Fruit fly (Drosophila melanogaster) ovary, adult (tissue): ENCODE data around the gene CG11598.

Experiments used
- CG17801 ChIP-seq: fragments of 200-800 bp; optimal IDR thresholded peaks from 2 replicates; lab custom pipeline; 2019; ENCODE audit warnings: missing biosample characterization, mild to moderate bottlenecking, missing genetic modification characterization, moderate library complexity; ENCODE audit not compliant: partially characterized antibody

Gene CG11598

DNA sequence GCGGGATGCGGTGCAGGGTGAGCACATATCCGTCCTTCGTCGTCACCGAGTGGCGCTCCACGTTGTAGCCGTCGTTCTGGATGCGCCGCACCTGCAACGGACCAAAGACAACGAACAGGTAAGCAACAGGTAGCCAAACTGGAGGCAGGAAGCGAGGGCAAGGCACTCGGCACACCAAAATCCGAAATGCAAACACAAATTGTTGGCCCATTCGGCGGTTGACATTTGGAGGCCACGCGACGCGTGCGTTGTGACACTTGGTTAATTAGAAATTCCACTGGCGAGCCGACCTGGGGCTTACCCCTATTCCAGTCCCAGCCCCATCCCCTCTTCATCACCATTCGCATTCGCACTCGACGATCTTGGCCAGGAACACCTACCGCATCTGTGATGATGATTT, 6.9 kb downstream of the CG11598 start:
- no peak for TF ChIP-seq CG17801 (GFP tag; lab: Kevin White, UChicago)

DNA sequence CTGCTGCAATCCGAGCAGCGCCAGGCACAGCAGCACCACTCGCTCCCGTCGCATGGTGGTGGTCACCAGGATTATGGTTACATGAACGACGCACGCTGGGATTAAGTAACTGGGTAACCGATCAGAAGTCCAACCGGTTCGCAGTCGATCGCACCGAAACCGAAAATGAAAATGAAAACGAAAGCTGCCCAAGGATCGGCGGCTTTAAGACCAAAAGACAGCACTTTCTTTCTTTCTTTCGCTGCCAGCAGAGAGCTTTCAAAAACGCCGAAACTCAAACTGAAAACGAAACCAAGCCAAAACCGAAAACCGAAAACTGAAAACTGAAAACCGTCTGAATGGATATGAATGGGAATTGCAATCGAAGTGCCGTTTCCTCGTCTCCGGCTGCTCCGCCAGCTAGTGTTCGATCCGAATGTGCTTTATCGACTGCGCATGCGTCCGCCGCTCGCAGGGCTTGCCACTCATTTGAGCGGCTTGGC, 7.4 kb downstream of the CG11598 start, which contains the start of gene CG6753:
CG6753 (minus strand) TSS at position 432 of the 482 bp plus-strand sequence.
- TF ChIP-seq CG17801 (GFP tag; lab: Kevin White, UChicago), result no peak

DNA sequence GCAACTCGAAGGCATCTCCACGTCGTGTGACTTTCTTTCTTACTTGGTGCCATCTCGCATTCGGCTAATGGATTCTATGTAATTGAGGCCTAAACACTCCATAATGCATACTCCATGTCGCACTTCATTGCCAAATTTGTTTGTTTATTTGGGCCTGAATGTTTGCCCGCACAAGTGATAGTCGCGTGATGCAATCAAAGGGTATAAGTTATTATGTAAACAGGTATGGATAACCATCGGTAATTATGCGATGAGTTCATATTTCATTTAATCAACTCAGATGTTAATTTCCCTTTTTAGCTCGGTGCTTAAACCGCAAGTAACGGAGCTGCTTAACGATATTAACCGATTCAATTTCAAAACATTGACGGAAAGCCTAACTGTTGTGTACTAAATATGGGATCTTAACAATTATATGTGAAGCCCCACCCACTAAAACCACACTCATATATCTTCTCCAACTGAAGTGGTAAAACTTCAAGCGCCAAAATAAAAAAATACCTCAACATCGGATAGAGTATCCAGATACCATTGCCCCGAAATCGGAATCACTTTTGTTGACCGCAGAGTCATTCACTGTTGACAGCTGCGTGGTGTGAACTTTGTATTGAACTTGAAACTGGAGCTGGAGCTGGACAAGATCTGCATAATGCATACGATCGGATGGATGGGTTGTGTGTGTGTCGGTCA, 10.0 kb downstream of the CG11598 start:
- TF ChIP-seq CG17801 (GFP tag; lab: Kevin White, UChicago), result no peak

- no peak for TF ChIP-seq CG17801 (GFP tag; lab: Kevin White, UChicago)
Observed at dm6 chr3R:12645771-12646317, 11.1 kb downstream of the CG11598 start.

- no peak for TF ChIP-seq CG17801 (GFP tag; lab: Kevin White, UChicago)
Observed at dm6 chr3R:12646926-12647325, 12.2 kb downstream of the CG11598 start.

dm6 chr3R:12647348-12647747, 12.6 kb downstream of the CG11598 start:
- TF ChIP-seq CG17801 (GFP tag; lab: Kevin White, UChicago), result no peak

- no peak for TF ChIP-seq CG17801 (GFP tag; lab: Kevin White, UChicago)
Observed at dm6 chr3R:12647954-12648353, 13.2 kb downstream of the CG11598 start, which contains the start of gene Dtg. TSS of gene Dtg (plus strand) at chr3R:12648058.

DNA sequence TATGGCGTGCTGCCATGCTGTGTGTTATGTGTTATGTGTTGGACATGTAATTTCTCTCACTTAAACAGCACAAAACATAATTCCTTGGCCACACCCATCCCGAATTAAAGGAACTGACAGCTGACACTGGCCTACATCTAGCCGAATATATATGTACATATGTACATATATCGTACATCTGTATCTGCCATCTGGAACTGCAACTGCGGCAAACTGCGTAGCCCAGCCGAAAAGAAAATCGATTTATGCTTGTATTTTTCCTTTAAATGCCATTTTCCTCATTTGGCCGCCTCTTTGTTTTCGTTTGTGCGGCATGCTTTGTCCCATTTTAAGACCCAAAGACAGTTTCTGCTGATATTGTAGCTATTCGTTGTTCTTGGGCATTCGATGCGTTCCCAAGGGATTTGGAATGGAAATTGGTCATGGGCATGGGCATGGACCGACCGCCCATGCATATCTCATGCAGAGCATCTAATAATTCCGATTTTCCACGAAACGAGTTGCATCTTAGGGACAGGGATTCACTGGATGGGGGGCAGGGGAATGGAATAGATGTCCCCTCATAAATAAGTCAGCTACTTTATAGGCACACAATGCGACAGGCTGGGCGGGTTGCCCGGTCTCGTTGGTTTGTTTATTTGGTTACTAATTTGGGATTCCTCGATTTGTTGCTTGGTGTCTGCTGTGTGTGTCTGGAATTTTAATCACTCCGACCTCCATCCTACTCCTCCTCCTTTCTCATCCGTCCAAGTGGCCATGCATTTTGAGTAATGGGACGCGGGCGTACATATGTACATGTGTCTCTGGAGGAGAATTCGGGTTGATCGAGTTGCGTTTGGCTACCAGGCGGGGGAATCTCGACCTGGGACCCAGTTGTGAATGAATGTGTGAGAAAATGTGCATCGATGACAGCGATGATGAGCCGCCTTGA, 14.6 kb downstream of the CG11598 start:
- TF ChIP-seq CG17801 (GFP tag; lab: Kevin White, UChicago), result no peak

DNA sequence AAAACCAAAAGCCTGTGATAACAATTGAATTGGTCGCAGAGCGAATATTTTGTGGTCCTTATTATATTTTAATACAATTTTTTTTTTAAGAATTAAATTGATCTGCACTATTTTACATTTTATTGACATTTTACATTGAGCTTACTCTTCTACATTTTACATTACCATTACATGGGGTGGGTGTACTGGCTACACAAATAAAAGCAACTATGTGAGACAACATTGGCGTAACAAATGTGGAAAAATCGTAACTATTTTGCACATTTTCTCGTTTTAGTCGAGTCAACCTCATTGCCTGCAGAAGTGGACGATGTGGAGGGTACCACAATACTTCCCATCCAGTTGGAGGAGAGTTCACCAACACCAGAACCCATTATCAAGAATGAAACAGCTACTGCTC, 15.8 kb downstream of the CG11598 start:
- TF ChIP-seq CG17801 (GFP tag; lab: Kevin White, UChicago), result no peak

DNA sequence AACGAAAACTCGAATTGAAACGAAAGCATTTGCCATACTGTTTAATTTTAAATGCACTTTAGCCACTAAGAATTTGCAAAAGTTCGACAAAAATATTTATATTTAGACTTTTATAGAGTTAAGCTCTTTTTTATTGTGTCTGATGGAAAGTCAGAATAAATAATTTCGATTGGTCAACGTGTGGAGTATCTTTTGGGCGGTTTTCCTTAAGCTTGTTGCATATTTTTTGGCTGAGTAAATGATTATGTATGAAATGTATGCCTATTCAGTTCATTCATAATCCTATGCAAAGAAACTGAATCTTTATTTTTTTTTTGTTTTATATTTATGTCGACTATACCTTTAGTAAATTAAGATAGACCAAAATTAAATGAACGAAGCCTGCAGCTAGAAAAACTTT, 18.0 kb downstream of the CG11598 start:
- TF ChIP-seq CG17801 (GFP tag; lab: Kevin White, UChicago), result no peak

- TF ChIP-seq CG17801 (GFP tag; lab: Kevin White, UChicago), result no peak
Observed at dm6 chr3R:12653511-12654252, 19.0 kb downstream of the CG11598 start.

- TF ChIP-seq CG17801 (GFP tag; lab: Kevin White, UChicago), result no peak
Observed at dm6 chr3R:12654253-12654623, 19.5 kb downstream of the CG11598 start, which contains the start of gene CG6225. TSS of gene CG6225 (plus strand) at chr3R:12654577.

DNA sequence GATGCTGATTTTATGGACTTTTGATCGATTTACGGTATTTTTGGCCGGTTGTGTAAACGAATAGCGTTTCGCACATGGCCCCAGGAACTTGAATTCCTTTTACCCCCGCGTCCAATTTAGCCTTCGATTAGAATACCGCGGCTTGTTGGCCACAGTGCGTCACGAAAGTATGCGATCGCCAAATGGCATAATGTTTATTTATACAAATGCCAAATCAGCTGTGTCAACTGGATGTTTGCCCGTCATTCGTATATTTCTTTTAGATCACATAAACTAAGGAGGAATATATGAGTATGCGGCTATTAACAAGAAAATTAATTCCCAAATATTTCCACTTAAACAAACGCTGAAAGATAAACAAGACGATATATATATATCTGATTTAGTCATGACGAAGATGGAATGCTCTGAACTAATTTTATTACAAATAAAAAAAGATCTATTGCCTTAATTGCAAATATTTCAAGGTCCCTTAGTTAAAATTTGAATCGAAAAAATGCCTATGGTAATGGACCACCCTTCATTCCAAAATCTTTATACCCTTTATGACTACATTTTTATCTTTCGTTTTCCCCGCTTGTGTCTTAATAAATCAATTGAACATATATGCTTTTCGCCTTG, 22.3 kb downstream of the CG11598 start:
- no peak for TF ChIP-seq CG17801 (GFP tag; lab: Kevin White, UChicago)

DNA sequence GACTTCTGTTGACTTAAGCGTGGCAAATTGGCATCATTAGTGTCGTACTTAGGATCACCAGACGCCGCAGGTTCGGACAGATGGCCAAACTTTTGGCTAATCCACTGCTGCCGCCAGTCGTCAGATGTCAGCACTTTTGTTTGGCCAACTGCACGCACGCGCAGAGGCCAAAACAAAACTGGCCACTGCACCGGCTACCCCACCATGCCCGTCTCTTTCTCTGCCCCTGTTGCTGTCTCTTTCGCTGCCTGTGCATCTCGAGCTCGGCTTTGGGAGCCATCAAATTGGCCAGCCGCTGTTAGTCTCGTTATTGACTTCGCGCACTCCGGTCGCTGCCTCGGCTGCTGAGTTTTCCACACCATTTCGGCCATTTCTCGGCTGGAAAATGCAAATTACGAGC, 27.8 kb downstream of the CG11598 start, which contains the start of gene CG14395:
CG14395 (plus strand) TSS at position 301 of the 400 bp plus-strand sequence.
- TF ChIP-seq CG17801 (GFP tag; lab: Kevin White, UChicago), result no peak
